Worm (Caenorhabditis elegans) whole organism, late embryonic: ENCODE data around the gene sprr-3.

Experiments used
- F13H6.1 ChIP-seq: sonication (generic microtip); optimal IDR thresholded peaks from 2 replicates; lab custom pipeline; 2016; ENCODE audit warnings: missing genetic modification characterization, missing compliant biosample characterization
- ceh-2 ChIP-seq: sonication (generic microtip); optimal IDR thresholded peaks from 2 replicates; lab custom pipeline; 2016; ENCODE audit warnings: missing genotype, missing genetic modification characterization, missing compliant biosample characterization
- ceh-30 ChIP-seq: fragments of 150-350 bp; optimal IDR thresholded peaks from 2 replicates; lab custom pipeline; 2014; ENCODE audit warnings: missing biosample characterization, missing genetic modification characterization
- ceh-31 ChIP-seq: sonication (generic microtip); optimal IDR thresholded peaks from 2 replicates; lab custom pipeline; 2016; ENCODE audit warnings: missing genetic modification characterization, missing compliant biosample characterization
- ceh-6 ChIP-seq: fragments of 200-800 bp; sonication (Bioruptor generic); optimal IDR thresholded peaks from 2 replicates; lab custom pipeline; 2018; ENCODE audit warnings: mild to moderate bottlenecking, missing genetic modification characterization, missing compliant biosample characterization
- dve-1 ChIP-seq: sonication (generic microtip); optimal IDR thresholded peaks from 2 replicates; lab custom pipeline; 2017; ENCODE audit warnings: antibody characterized with exemption, mild to moderate bottlenecking, missing genetic modification characterization, missing compliant biosample characterization
- fax-1 ChIP-seq: sonication (generic microtip); optimal IDR thresholded peaks from 2 replicates; lab custom pipeline; 2016; ENCODE audit warnings: missing genotype, missing genetic modification characterization, missing compliant biosample characterization
- lim-6 ChIP-seq: sonication (generic microtip); optimal IDR thresholded peaks from 2 replicates; lab custom pipeline; 2016; ENCODE audit warnings: missing genetic modification characterization, missing compliant biosample characterization
- pha-2 ChIP-seq: sonication (generic microtip); optimal IDR thresholded peaks from 2 replicates; lab custom pipeline; 2017; ENCODE audit warnings: mild to moderate bottlenecking, missing genetic modification characterization, missing compliant biosample characterization
- sdc-2 ChIP-seq: sonication (generic microtip); optimal IDR thresholded peaks from 2 replicates; lab custom pipeline; 2016; ENCODE audit warnings: missing genotype, missing genetic modification characterization, missing compliant biosample characterization
- sox-4 ChIP-seq: sonication (generic microtip); optimal IDR thresholded peaks from 2 replicates; lab custom pipeline; 2017; ENCODE audit warnings: mild to moderate bottlenecking, missing genetic modification characterization, inconsistent platforms, missing compliant biosample characterization
- unc-42 ChIP-seq: sonication (generic microtip); optimal IDR thresholded peaks from 2 replicates; lab custom pipeline; 2016; ENCODE audit warnings: missing genotype, missing genetic modification characterization, missing compliant biosample characterization

The sprr-3 gene

ce11 chrIV:2581483-2581882, 39.4 kb downstream of the sprr-3 start, which contains the start of gene nhr-242:
nhr-242 (minus strand) TSS chrIV:2581583.
- TF ChIP-seq pha-2 (no peak), dve-1 (tag; lab: Kevin White, UChicago) (no peak), ceh-6 (GFP tag; lab: Kevin White, UChicago) (no peak), ceh-31 (tag; lab: Kevin White, UChicago) (no peak), unc-42 (tag; lab: Kevin White, UChicago) (no peak), sdc-2 (tag; lab: Kevin White, UChicago) (no peak), ceh-2 (tag; lab: Kevin White, UChicago) (no peak)
- TF ChIP-seq, all 69 proteins: peak for 0

DNA sequence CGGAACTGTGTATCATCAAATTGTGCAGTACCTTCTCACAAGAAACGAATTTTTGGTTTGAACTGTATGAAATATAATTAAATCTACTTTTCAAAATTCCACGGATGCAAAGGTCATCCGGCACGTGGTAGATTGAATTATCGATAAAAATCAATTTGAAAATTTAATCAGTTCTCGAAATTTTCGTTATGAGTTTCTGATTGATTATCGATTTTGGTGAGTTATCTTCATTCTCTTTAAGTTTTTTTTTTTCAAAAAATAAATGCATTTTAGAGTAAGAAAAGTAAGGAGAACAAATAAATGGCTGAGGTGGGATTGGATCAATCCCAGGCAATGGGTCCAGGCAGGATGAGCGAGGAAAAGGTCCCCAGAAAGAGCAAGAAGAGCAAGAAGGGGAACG, 55.3 kb downstream of the sprr-3 start, which contains the start of gene Y69A2AR.47:
Gene Y69A2AR.47, plus strand, starts transcription at position 301 of the 400 bp plus-strand sequence.
- no peak for TF ChIP-seq ceh-30
- TF ChIP-seq lim-6 (tag; lab: Kevin White, UChicago) = no peak
- TF ChIP-seq fax-1 (tag; lab: Kevin White, UChicago) = no peak
- TF ChIP-seq F13H6.1 (tag; lab: Kevin White, UChicago) = no peak
- no peak for TF ChIP-seq sox-4
